Worm (Caenorhabditis elegans): ENCODE results near the gene M57.2.

M57.2 gene

DNA sequence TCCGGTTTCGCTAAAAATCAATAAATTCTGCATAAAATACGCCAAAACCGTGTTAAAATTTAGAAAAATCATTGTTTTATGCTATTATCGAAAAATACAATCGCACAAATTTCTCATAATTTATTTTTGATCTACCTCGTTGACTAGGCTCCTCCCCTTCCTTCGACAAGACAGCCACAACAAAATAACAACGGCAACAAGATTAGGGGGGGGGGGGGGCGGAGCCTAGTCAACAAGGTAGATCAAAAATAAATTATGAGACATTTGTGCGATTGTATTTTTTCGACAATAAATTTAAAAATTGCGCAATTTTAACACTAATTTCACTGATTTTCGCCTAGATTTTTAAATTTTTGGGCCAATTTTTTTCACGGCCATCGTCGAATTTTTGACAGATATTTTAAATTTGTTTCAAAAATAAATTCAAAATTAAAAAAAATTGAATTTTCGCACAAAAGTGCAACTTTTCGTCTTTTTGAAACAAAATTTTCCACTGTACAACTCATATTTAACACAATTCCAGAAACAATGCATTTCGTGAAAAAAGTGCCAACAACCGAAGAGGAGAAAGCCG, at the start of gene M57.2:
Gene M57.2 (plus strand): TSS at position 524 of the 574 bp plus-strand sequence.
- TF ChIP-seq madf-8 (GFP tag; conservative IDR thresholded peaks at IDR 0.05) (peak; percentile 51; the same call in 1 of the 2 replicates), F10E7.11 (tag; optimal IDR thresholded peaks at IDR 0.05) (no peak), egrh-3 (GFP tag; IDR thresholded peaks at IDR 0.05) (peak; percentile 66), efl-1 (GFP tag; optimal IDR thresholded peaks at IDR 0.05) (peak; percentile 27), madf-6 (GFP tag; IDR thresholded peaks at IDR 0.05) (peak; percentile 75), xnd-1 (tag; optimal IDR thresholded peaks at IDR 0.05) (peak; percentile 13), let-526 (GFP tag; IDR thresholded peaks at IDR 0.05) (no peak)

DNA sequence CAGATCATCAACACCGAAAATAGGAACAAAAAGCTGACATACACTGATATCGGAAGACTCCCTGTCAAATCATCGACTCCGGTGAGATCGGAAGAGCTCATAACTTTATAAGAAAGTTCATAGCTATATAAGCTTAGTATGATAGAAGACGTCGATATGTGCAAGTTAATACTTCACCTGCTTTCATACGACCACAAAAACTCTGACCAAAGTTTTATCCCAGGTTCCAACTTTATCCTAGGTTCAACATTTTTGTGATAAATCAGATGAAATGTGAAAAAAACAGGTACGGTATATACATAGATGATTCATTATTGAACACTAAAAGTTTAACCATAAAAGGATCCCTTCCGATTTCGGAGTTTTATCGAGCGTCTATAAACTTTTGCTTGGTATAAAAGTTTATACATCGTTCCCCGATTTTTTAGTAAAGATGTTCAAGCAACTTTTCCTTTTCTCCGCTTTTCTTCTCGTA, 48.2 kb upstream of the M57.2 start, which contains the start of the genes srz-70 and C09G12.5:
Gene srz-70 (minus strand): TSS at position 101 of the 475 bp plus-strand sequence.
Gene C09G12.5 (plus strand): TSS at position 425 of the 475 bp plus-strand sequence.
- TF ChIP-seq sptf-2 (GFP tag; optimal IDR thresholded peaks at IDR 0.05) (no peak), snpc-4 (GFP tag; optimal IDR thresholded peaks at IDR 0.05) (no peak), snpc-4 (tag; optimal IDR thresholded peaks at IDR 0.05) (no peak), mel-28 (tag; optimal IDR thresholded peaks at IDR 0.05; ENCODE audit: borderline replicate concordance) (no peak), B0261.1 (tag; optimal IDR thresholded peaks at IDR 0.05) (no peak), dox-1 (GFP tag; IDR thresholded peaks at IDR 0.05) (no peak), ceh-27 (GFP tag; optimal IDR thresholded peaks at IDR 0.05) (no peak), Y95B8A.8 (GFP tag; IDR thresholded peaks at IDR 0.05) (no peak), F22D6.2 (tag; optimal IDR thresholded peaks at IDR 0.05) (no peak), Y67H2A.10 (GFP tag; conservative IDR thresholded peaks at IDR 0.05) (no peak), F57A8.1 (GFP tag; optimal IDR thresholded peaks at IDR 0.05) (no peak), F37B4.10 (GFP tag; IDR thresholded peaks at IDR 0.05) (no peak), ztf-25 (GFP tag; IDR thresholded peaks at IDR 0.05) (no peak), K11D2.4 (GFP tag; IDR thresholded peaks at IDR 0.05) (no peak), xnd-1 (tag; optimal IDR thresholded peaks at IDR 0.05) (no peak), efl-1 (GFP tag; optimal IDR thresholded peaks at IDR 0.05) (no peak), Y56A3A.18 (GFP tag; IDR thresholded peaks at IDR 0.05) (no peak), B0336.3 (GFP tag; IDR thresholded peaks at IDR 0.05) (no peak), ets-4 (GFP tag; optimal IDR thresholded peaks at IDR 0.05) (no peak), cebp-2 (GFP tag; IDR thresholded peaks at IDR 0.05) (no peak), akir-1 (GFP tag; optimal IDR thresholded peaks at IDR 0.05) (no peak)

DNA sequence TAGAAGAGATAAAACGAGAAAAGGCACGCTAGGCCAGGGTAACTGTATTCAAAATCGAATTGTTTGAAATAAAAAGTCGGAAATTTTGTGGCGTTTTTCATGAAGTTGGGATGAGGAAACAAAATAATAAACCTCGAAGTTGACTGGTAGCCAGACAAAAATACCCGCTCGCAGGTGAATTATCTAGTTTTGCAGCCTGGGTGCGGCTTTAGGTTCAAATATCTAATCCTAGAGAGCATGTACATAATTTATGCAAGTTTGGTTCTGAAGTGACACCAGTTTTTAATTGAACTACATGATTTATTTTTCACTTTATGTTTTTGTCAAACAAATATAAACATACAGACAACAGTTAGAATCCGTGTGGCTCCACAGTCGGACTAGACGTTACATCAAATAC, 45.4 kb upstream of the M57.2 start, which contains the start of gene srz-37:
Gene srz-37 (minus strand): TSS at position 101 of the 400 bp plus-strand sequence.
- TF ChIP-seq ZK185.1 (tag; optimal IDR thresholded peaks at IDR 0.05; ENCODE audit: poor library complexity, severe bottlenecking) (no peak), xnd-1 (tag; optimal IDR thresholded peaks at IDR 0.05) (no peak), atf-7 (tag; optimal IDR thresholded peaks at IDR 0.05) (no peak), Y67H2A.10 (GFP tag; conservative IDR thresholded peaks at IDR 0.05) (no peak), B0261.1 (tag; optimal IDR thresholded peaks at IDR 0.05) (no peak), lin-35 (GFP tag; optimal IDR thresholded peaks at IDR 0.05) (no peak), mcd-1 (GFP tag; IDR thresholded peaks at IDR 0.05) (no peak), rpc-1 (optimal IDR thresholded peaks at IDR 0.05) (no peak), rpc-1 (tag; optimal IDR thresholded peaks at IDR 0.05) (no peak), F33H1.4 (GFP tag; IDR thresholded peaks at IDR 0.05) (no peak), gei-17 (GFP tag; optimal IDR thresholded peaks at IDR 0.05) (no peak), mel-28 (tag; optimal IDR thresholded peaks at IDR 0.05; ENCODE audit: borderline replicate concordance) (no peak), ztf-26 (tag; optimal IDR thresholded peaks at IDR 0.05) (no peak), madf-6 (GFP tag; IDR thresholded peaks at IDR 0.05) (no peak), lin-54 (GFP tag; optimal IDR thresholded peaks at IDR 0.05) (no peak), madf-8 (GFP tag; conservative IDR thresholded peaks at IDR 0.05) (no peak), F57C9.4 (tag; optimal IDR thresholded peaks at IDR 0.05) (no peak), nfyb-1 (GFP tag; IDR thresholded peaks at IDR 0.05) (no peak), sdz-38 (tag; optimal IDR thresholded peaks at IDR 0.05) (no peak), rec-8 (tag; optimal IDR thresholded peaks at IDR 0.05) (no peak), tlf-1 (GFP tag; optimal IDR thresholded peaks at IDR 0.05) (no peak)
